Fruit fly (Drosophila melanogaster) whole organism, adult: ENCODE results near the gene Traf6.

ENCODE experiments used
- CG11617 ChIP-seq: fragments of 200-800 bp; sonication (Bioruptor generic); optimal IDR thresholded peaks from 2 replicates; lab custom pipeline; 2017; ENCODE audit warnings: mild to moderate bottlenecking, missing biosample characterization, missing genetic modification reagents, missing genetic modification characterization
- CG12768 ChIP-seq: fragments of 200-800 bp; sonication (Bioruptor generic); optimal IDR thresholded peaks from 2 replicates; lab custom pipeline; 2017; ENCODE audit warnings: missing biosample characterization, missing genetic modification characterization, mild to moderate bottlenecking, moderate library complexity, missing genetic modification reagents
- CG14711 ChIP-seq: fragments of 200-800 bp; sonication (Bioruptor generic); optimal IDR thresholded peaks from 2 replicates; lab custom pipeline; 2018; ENCODE audit warnings: missing biosample characterization, mild to moderate bottlenecking, missing genetic modification characterization, moderate library complexity
- CG1620 ChIP-seq: fragments of 200-800 bp; sonication (Bioruptor generic); optimal IDR thresholded peaks from 2 replicates; lab custom pipeline; 2016; ENCODE audit warnings: missing biosample characterization, missing genetic modification characterization
- CG33017 ChIP-seq: fragments of 200-800 bp; sonication (Bioruptor generic); optimal IDR thresholded peaks from 2 replicates; lab custom pipeline; 2018; ENCODE audit warnings: missing biosample characterization, mild to moderate bottlenecking, missing genetic modification characterization, moderate library complexity
- CG5204 ChIP-seq: fragments of 200-800 bp; sonication (Bioruptor generic); optimal IDR thresholded peaks from 2 replicates; lab custom pipeline; 2016; ENCODE audit warnings: missing biosample characterization, missing genetic modification characterization
- CG7045 ChIP-seq: fragments of 200-800 bp; sonication (Bioruptor generic); optimal IDR thresholded peaks from 2 replicates; lab custom pipeline; 2017; ENCODE audit warnings: missing biosample characterization, mild to moderate bottlenecking, missing genetic modification characterization
- CG7101 ChIP-seq: fragments of 200-800 bp; sonication (Bioruptor generic); optimal IDR thresholded peaks from 2 replicates; lab custom pipeline; 2018; ENCODE audit warnings: missing biosample characterization, mild to moderate bottlenecking, missing genetic modification characterization, moderate library complexity
- Clk ChIP-seq: fragments of 200-800 bp; sonication (Bioruptor generic); optimal IDR thresholded peaks from 2 replicates; lab custom pipeline; 2017; ENCODE audit warnings: missing biosample characterization, missing genetic modification characterization
- Crg-1 ChIP-seq: fragments of 200-800 bp; sonication (Bioruptor generic); optimal IDR thresholded peaks from 2 replicates; lab custom pipeline; 2016; ENCODE audit warnings: missing biosample characterization, missing genetic modification characterization
- Hr96 ChIP-seq: fragments of 200-800 bp; sonication (Bioruptor generic); optimal IDR thresholded peaks from 2 replicates; lab custom pipeline; 2016; ENCODE audit warnings: missing biosample characterization, missing genetic modification characterization
- Mnt ChIP-seq: fragments of 200-800 bp; sonication (Bioruptor generic); optimal IDR thresholded peaks from 2 replicates; lab custom pipeline; 2016; ENCODE audit warnings: missing biosample characterization, mild to moderate bottlenecking, missing genetic modification characterization
- bab1 ChIP-seq: fragments of 200-800 bp; sonication (Bioruptor generic); optimal IDR thresholded peaks from 3 replicates; lab custom pipeline; 2019; ENCODE audit warnings: missing biosample characterization, mild to moderate bottlenecking, missing genetic modification characterization, moderate library complexity
- cic ChIP-seq: fragments of 200-800 bp; sonication (Bioruptor generic); optimal IDR thresholded peaks from 2 replicates; lab custom pipeline; 2017; ENCODE audit warnings: missing biosample characterization, mild to moderate bottlenecking, missing genetic modification characterization, moderate library complexity
- cnc ChIP-seq, 2 experiments: fragments of >200 bp; optimal IDR thresholded peaks; 2 replicates each; lab custom pipeline; 2017
- kay ChIP-seq: fragments of 200-800 bp; sonication (Bioruptor generic); peaks from one replicate; lab custom pipeline; 2016; ENCODE audit warnings: missing biosample characterization, missing genetic modification characterization, borderline replicate concordance
- ovo ChIP-seq: fragments of 200-800 bp; sonication (Bioruptor generic); optimal IDR thresholded peaks from 2 replicates; lab custom pipeline; 2016; ENCODE audit warnings: missing biosample characterization, missing genetic modification characterization
- pad ChIP-seq: fragments of 200-800 bp; sonication (Bioruptor generic); optimal IDR thresholded peaks from 3 replicates; lab custom pipeline; 2017; ENCODE audit warnings: missing biosample characterization, missing genetic modification characterization, mild to moderate bottlenecking, moderate library complexity, missing genetic modification reagents
- tj ChIP-seq: fragments of 200-800 bp; sonication (Bioruptor generic); optimal IDR thresholded peaks from 3 replicates; lab custom pipeline; 2017; ENCODE audit warnings: missing biosample characterization, mild to moderate bottlenecking, missing genetic modification characterization, moderate library complexity
- toe ChIP-seq: fragments of 200-800 bp; sonication (Bioruptor generic); optimal IDR thresholded peaks from 2 replicates; lab custom pipeline; 2016; ENCODE audit warnings: missing biosample characterization, missing genetic modification characterization

Traf6 gene

dm6 chrX:8157294-8157693 is at the start of gene Traf6, which contains the start of gene GIIIspla2:
Gene Traf6, minus strand, starts transcription at chrX:8157386.
Gene GIIIspla2, plus strand, starts transcription at chrX:8157628.
- peak; percentile 80 for TF ChIP-seq CG14711 (tag; lab: Kevin White, UChicago)
- peak; percentile 87 for TF ChIP-seq CG1620 (GFP tag; lab: Kevin White, UChicago)
- peak; percentile 81 for TF ChIP-seq pad (GFP tag; lab: Kevin White, UChicago)
- peak; percentile 68 for TF ChIP-seq Crg-1 (GFP tag; lab: Kevin White, UChicago)
- TF ChIP-seq Mnt (GFP tag; lab: Kevin White, UChicago): peak; percentile 92
- TF ChIP-seq tj: peak; percentile 71
- TF ChIP-seq Hr96 (GFP tag; lab: Kevin White, UChicago): no peak
- TF ChIP-seq CG12768 (GFP tag; lab: Kevin White, UChicago): peak; percentile 66
- peak; percentile 78 for TF ChIP-seq bab1 (GFP tag; lab: Kevin White, UChicago)
- TF ChIP-seq kay (GFP tag; lab: Kevin White, UChicago): no peak
- peak; percentile 51 for TF ChIP-seq cic (GFP tag; lab: Kevin White, UChicago)
- peak; percentile 76 for TF ChIP-seq CG5204
- TF ChIP-seq toe (GFP tag; lab: Kevin White, UChicago): peak; percentile 73
- TF ChIP-seq Clk (GFP tag; lab: Kevin White, UChicago): peak; percentile 54
- TF ChIP-seq CG7045 (GFP tag; lab: Kevin White, UChicago): peak; percentile 74
- TF ChIP-seq cnc (optimal IDR thresholded peaks at IDR 0.05; lab: Kevin White, UChicago): no peak
- TF ChIP-seq ovo (GFP tag; lab: Kevin White, UChicago): peak; percentile 81
- TF ChIP-seq CG7101 (tag; lab: Kevin White, UChicago): peak; percentile 90
- peak; percentile 87 for TF ChIP-seq CG11617 (GFP tag; lab: Kevin White, UChicago)
- peak; percentile 76 for TF ChIP-seq CG33017 (tag; lab: Kevin White, UChicago)

- TF ChIP-seq cnc (optimal IDR thresholded peaks at IDR 0.05; lab: Kevin White, UChicago) (no peak), pad (GFP tag; lab: Kevin White, UChicago) (no peak), ovo (GFP tag; lab: Kevin White, UChicago) (no peak)
These were observed 49.4 kb upstream of the Traf6 start for dm6 chrX:8206561-8206960.

DNA sequence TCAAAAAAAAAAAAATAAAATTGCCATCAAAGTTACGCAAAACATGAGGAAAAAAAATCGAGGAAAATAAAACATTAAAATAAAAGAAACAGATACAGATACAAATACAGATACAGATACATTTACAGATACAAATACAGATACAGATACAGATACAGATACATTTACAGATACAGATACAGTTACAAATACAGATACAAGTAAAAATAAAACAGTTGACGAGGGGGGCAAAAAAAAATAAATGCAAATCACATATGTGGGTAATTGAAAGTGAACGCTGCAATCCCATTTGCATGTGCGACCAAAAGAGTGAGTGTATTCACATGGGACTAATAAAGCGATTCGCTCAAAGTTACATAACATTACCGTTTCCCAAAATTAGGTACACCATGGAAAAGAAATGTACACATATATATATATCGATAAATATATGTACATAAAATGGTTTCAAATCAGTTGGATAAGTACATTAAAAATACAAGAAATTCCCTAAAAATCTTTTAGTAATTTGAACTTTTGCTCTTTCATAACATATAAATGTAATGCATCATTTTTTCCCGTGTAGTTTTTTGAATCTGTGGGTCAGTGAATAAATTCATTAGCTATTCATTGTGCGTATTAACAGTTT is 48.6 kb upstream of the Traf6 start:
- TF ChIP-seq Clk (GFP tag; lab: Kevin White, UChicago) (no peak), CG14711 (tag; lab: Kevin White, UChicago) (no peak), CG11617 (GFP tag; lab: Kevin White, UChicago) (no peak), cnc (optimal IDR thresholded peaks at IDR 0.05; lab: Kevin White, UChicago) (no peak), pad (GFP tag; lab: Kevin White, UChicago) (no peak), Mnt (GFP tag; lab: Kevin White, UChicago) (no peak), CG5204 (no peak), toe (GFP tag; lab: Kevin White, UChicago) (no peak), CG7101 (tag; lab: Kevin White, UChicago) (no peak), CG33017 (tag; lab: Kevin White, UChicago) (no peak), CG7045 (GFP tag; lab: Kevin White, UChicago) (no peak), bab1 (GFP tag; lab: Kevin White, UChicago) (no peak), cic (GFP tag; lab: Kevin White, UChicago) (no peak), tj (no peak)

DNA sequence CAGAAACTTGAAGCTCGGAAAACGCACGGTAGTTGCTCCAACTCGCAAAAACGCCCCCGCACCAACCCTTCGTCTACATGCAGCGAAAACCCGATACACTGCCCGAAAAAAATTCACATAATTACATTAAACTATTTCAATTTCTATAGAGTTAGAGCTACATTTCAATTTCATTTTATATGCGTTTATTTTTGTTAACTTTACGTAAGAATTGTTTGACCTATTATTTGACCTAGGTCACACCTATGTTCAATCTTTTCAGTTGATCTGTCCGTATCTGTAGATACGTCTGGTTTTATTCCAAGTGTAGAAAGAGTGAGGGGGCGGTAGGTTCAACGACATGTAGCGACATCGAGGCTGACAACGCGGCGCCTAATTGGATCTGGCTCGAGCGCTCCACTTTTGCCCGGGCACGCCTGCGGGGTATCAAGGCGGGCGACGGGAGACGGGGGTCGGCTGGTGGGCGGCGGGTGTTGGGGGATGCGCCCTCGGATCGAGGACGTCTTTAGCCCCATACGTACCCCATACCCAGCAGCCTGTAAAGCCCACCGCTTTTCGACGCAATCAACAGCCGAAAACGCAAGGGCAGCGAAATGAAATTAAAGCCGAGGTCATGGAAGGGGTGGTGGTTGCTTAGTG is 45.7 kb upstream of the Traf6 start:
- TF ChIP-seq bab1 (GFP tag; lab: Kevin White, UChicago) (no peak), CG11617 (GFP tag; lab: Kevin White, UChicago) (no peak), tj (peak; percentile 35)

- TF ChIP-seq CG5204 (no peak), Mnt (GFP tag; lab: Kevin White, UChicago) (peak; percentile 51), CG33017 (tag; lab: Kevin White, UChicago) (no peak), Clk (GFP tag; lab: Kevin White, UChicago) (no peak), CG1620 (GFP tag; lab: Kevin White, UChicago) (no peak), cnc (optimal IDR thresholded peaks at IDR 0.05; lab: Kevin White, UChicago) (no peak), CG11617 (GFP tag; lab: Kevin White, UChicago) (no peak), bab1 (GFP tag; lab: Kevin White, UChicago) (no peak), pad (GFP tag; lab: Kevin White, UChicago) (no peak), Hr96 (GFP tag; lab: Kevin White, UChicago) (no peak), toe (GFP tag; lab: Kevin White, UChicago) (no peak), CG7101 (tag; lab: Kevin White, UChicago) (no peak), Crg-1 (GFP tag; lab: Kevin White, UChicago) (no peak), CG7045 (GFP tag; lab: Kevin White, UChicago) (peak; percentile 24), CG14711 (tag; lab: Kevin White, UChicago) (no peak), CG12768 (GFP tag; lab: Kevin White, UChicago) (no peak), cic (GFP tag; lab: Kevin White, UChicago) (peak; percentile 36), tj (peak; percentile 84), kay (GFP tag; lab: Kevin White, UChicago) (peak; percentile 31), ovo (GFP tag; lab: Kevin White, UChicago) (no peak)
These were observed 41.9 kb upstream of the Traf6 start for dm6 chrX:8198935-8199580.
